Worm (Caenorhabditis elegans) whole organism, L2 larva: Measurements from ENCODE around the gene C26F1.3.

Experiments
- C34F6.9 ChIP-seq: fragments of 150-350 bp; optimal IDR thresholded peaks from 2 replicates; lab custom pipeline; 2014; ENCODE audit warnings: missing biosample characterization, missing genetic modification characterization
- F13H6.1 ChIP-seq: sonication (generic microtip); optimal IDR thresholded peaks from 2 replicates; lab custom pipeline; 2016; ENCODE audit warnings: missing genetic modification characterization, missing compliant biosample characterization
- R02D3.7 ChIP-seq: fragments of 150-350 bp; optimal IDR thresholded peaks from 2 replicates; lab custom pipeline; 2014; ENCODE audit warnings: missing biosample characterization, missing genetic modification characterization
- Y55F3AM.14 ChIP-seq: fragments of 200-800 bp; sonication (Bioruptor generic); optimal IDR thresholded peaks from 2 replicates; lab custom pipeline; 2018; ENCODE audit warnings: mild to moderate bottlenecking, missing genetic modification characterization, missing compliant biosample characterization
- ZK546.5 ChIP-seq: sonication (generic microtip); optimal IDR thresholded peaks from 2 replicates; lab custom pipeline; 2017; ENCODE audit warnings: missing biosample characterization, missing genetic modification characterization
- aly-2 ChIP-seq: fragments of 150-350 bp; optimal IDR thresholded peaks from 2 replicates; lab custom pipeline; 2014; ENCODE audit warnings: missing biosample characterization, missing genetic modification characterization
- blmp-1 ChIP-seq: sonication (generic microtip); optimal IDR thresholded peaks from 2 replicates; lab custom pipeline; 2017; ENCODE audit warnings: missing genetic modification characterization, mild to moderate bottlenecking, missing compliant biosample characterization, antibody characterized with exemption, moderate library complexity; ENCODE audit not compliant: insufficient read depth
- ceh-82 ChIP-seq: fragments of 150-350 bp; optimal IDR thresholded peaks from 2 replicates; lab custom pipeline; 2014; ENCODE audit warnings: missing biosample characterization, missing genetic modification characterization
- dmd-4 ChIP-seq: sonication (generic microtip); optimal IDR thresholded peaks from 2 replicates; lab custom pipeline; 2017; ENCODE audit warnings: missing biosample characterization, missing genetic modification characterization
- egl-27 ChIP-seq: sonication (generic microtip); optimal IDR thresholded peaks from 3 replicates; lab custom pipeline; 2017; ENCODE audit warnings: missing biosample characterization, missing genetic modification reagents, missing genetic modification characterization
- elt-1 ChIP-seq: fragments of 150-350 bp; optimal IDR thresholded peaks from 2 replicates; lab custom pipeline; 2014; ENCODE audit warnings: missing biosample characterization, missing genetic modification characterization
- elt-3 ChIP-seq: sonication (generic microtip); optimal IDR thresholded peaks from 2 replicates; lab custom pipeline; 2017; ENCODE audit warnings: missing biosample characterization, missing genetic modification characterization
- fos-1 ChIP-seq: fragments of 150-350 bp; optimal IDR thresholded peaks from 2 replicates; lab custom pipeline; 2014; ENCODE audit warnings: missing biosample characterization, missing genetic modification characterization
- gmeb-1 ChIP-seq: fragments of 150-350 bp; optimal IDR thresholded peaks from 2 replicates; lab custom pipeline; 2014; ENCODE audit warnings: missing biosample characterization, missing genetic modification characterization
- lin-13 ChIP-seq: fragments of 150-350 bp; optimal IDR thresholded peaks from 2 replicates; lab custom pipeline; 2014; ENCODE audit warnings: missing biosample characterization, missing genetic modification reagents, missing genetic modification characterization
- lin-39 ChIP-seq: fragments of 150-350 bp; optimal IDR thresholded peaks from 2 replicates; lab custom pipeline; 2014; ENCODE audit warnings: missing biosample characterization, missing genetic modification reagents, missing genetic modification characterization
- mbf-1 ChIP-seq: sonication (generic microtip); optimal IDR thresholded peaks from 2 replicates; lab custom pipeline; 2017; ENCODE audit warnings: missing biosample characterization, missing genetic modification characterization
- nhr-10 ChIP-seq: sonication (generic microtip); optimal IDR thresholded peaks from 2 replicates; lab custom pipeline; 2017; ENCODE audit warnings: missing biosample characterization, missing genetic modification characterization
- nhr-12 ChIP-seq: fragments of 150-350 bp; optimal IDR thresholded peaks from 2 replicates; lab custom pipeline; 2014; ENCODE audit warnings: missing biosample characterization, missing genetic modification characterization
- nhr-129 ChIP-seq: fragments of 150-350 bp; optimal IDR thresholded peaks from 2 replicates; lab custom pipeline; 2014; ENCODE audit warnings: missing biosample characterization, missing genetic modification characterization
- nhr-21 ChIP-seq: fragments of 150-350 bp; optimal IDR thresholded peaks from 2 replicates; lab custom pipeline; 2014; ENCODE audit warnings: missing biosample characterization, missing genetic modification characterization
- nhr-23 ChIP-seq: fragments of 150-350 bp; optimal IDR thresholded peaks from 2 replicates; lab custom pipeline; 2014; ENCODE audit warnings: missing biosample characterization, missing genetic modification reagents, missing genetic modification characterization
- nhr-237 ChIP-seq: fragments of 150-350 bp; optimal IDR thresholded peaks from 2 replicates; lab custom pipeline; 2014; ENCODE audit warnings: missing biosample characterization, missing genetic modification characterization
- nhr-25 ChIP-seq: fragments of 150-350 bp; sonication (generic microtip); optimal IDR thresholded peaks from 3 replicates; lab custom pipeline; 2014; ENCODE audit warnings: missing biosample characterization, missing genetic modification characterization
- nhr-6 ChIP-seq: fragments of 150-350 bp; optimal IDR thresholded peaks from 2 replicates; lab custom pipeline; 2014; ENCODE audit warnings: missing biosample characterization, missing genetic modification characterization
- peb-1 ChIP-seq: fragments of 150-350 bp; optimal IDR thresholded peaks from 2 replicates; lab custom pipeline; 2014; ENCODE audit warnings: missing biosample characterization, missing genetic modification characterization
- sem-4 ChIP-seq: fragments of 150-350 bp; optimal IDR thresholded peaks from 2 replicates; lab custom pipeline; 2014; ENCODE audit warnings: missing biosample characterization, missing genetic modification reagents, missing genetic modification characterization
- sma-9 ChIP-seq, 2 experiments: fragments of 150-350 bp in 1 of 2; sonication (generic microtip) in 1 of 2; optimal IDR thresholded peaks; 2 replicates each; lab custom pipeline; 2014 to 2016; ENCODE audit warnings: missing genetic modification characterization in 2 of 2, mild to moderate bottlenecking in 1 of 2, missing biosample characterization in 1 of 2, missing compliant biosample characterization in 1 of 2, missing genetic modification reagents in 1 of 2, moderate library complexity in 1 of 2
- unc-39 ChIP-seq: fragments of 150-350 bp; optimal IDR thresholded peaks from 2 replicates; lab custom pipeline; 2014; ENCODE audit warnings: missing biosample characterization, missing genetic modification characterization
- unc-55 ChIP-seq: fragments of 150-350 bp; sonication (generic microtip); optimal IDR thresholded peaks from 3 replicates; lab custom pipeline; 2014; ENCODE audit warnings: missing biosample characterization, missing genetic modification reagents, missing genetic modification characterization
- unc-62 ChIP-seq: fragments of 150-350 bp; optimal IDR thresholded peaks from 2 replicates; lab custom pipeline; 2014; ENCODE audit warnings: missing biosample characterization, missing genetic modification reagents, missing genetic modification characterization
- zag-1 ChIP-seq: fragments of 150-350 bp; optimal IDR thresholded peaks from 2 replicates; lab custom pipeline; 2014; ENCODE audit warnings: missing biosample characterization, missing genetic modification characterization
- ztf-11 ChIP-seq: sonication (generic microtip); optimal IDR thresholded peaks from 2 replicates; lab custom pipeline; 2017; ENCODE audit warnings: missing biosample characterization, missing genetic modification characterization

Gene C26F1.3

DNA sequence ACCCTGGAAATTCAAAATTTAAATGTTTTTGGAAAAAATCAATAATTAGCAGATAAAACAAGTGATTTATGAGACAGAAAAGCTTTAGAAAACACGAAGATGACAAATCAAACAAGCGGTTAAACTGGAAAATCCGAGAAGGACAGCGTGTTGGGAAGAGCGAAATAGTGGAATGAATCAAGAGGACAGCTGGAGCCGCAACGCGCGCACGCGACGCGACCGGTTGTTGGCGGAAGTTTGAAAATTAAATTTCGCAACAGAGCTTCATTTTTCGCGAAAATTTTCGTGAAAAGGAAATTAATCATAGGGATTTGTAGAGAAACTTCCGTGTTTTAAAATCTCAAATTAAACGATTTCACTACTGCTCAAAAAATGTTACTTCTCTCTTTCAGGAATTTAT, 42.2 kb upstream of the C26F1.3 start, which contains the start of gene clic-1 (continued):
- TF ChIP-seq C34F6.9 (tag; lab: Kevin White, UChicago) (peak; percentile 78), nhr-25 (tag; lab: Kevin White, UChicago) (no peak), nhr-23 (tag; lab: Kevin White, UChicago) (no peak), mbf-1 (tag; lab: Kevin White, UChicago) (no peak), nhr-237 (no peak), nhr-21 (tag; lab: Kevin White, UChicago) (peak; percentile 46)

DNA sequence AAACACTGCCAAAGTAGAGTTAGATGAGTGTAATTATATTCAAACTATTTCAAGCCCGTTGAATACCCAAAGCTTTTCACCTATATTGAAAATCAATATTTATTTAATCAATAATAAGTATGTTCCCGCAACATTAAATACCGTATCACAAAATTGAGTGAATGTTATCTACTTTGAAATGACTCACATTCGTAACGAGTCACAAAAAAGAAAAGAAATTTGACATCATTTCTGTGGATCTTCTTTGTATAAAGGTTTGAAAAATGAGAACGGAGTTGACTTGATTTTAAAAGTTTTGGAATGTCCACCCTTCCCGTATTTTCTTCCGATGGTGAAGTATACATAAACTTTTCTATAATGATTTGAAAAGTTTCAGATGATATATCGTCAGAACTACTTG, 41.8 kb upstream of the C26F1.3 start, which contains the start of gene srr-10:
Gene srr-10, plus strand, starts transcription at position 301 of the 400 bp plus-strand sequence.
- TF ChIP-seq dmd-4 (tag; lab: Kevin White, UChicago) (no peak), ceh-82 (no peak), sem-4 (tag; lab: Kevin White, UChicago) (no peak), zag-1 (no peak), Y55F3AM.14 (no peak), ztf-11 (tag; lab: Kevin White, UChicago) (no peak), F13H6.1 (no peak), C34F6.9 (tag; lab: Kevin White, UChicago) (no peak), ZK546.5 (tag; lab: Kevin White, UChicago) (no peak), elt-1 (tag; lab: Kevin White, UChicago) (no peak)

DNA sequence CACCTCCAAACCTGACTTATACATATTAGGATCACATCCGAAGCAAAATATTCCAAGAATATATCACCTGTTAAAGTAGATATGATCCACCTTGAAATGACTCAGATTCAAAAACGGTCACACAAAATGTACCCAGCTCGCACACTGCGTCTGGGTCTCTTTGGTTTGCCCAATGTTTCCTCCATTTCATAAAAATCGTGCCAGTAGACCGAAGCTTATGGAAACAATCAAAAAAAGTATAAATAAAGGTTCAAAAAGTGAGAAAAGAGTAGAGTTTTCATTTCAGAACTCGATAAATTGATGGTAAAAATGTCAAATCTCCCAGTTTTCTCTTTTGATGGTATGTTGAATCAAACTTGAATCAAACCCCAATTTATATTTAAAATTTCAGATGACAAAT, 39.4 kb upstream of the C26F1.3 start, which contains the start of gene srr-9:
Gene srr-9, plus strand, starts transcription at position 301 of the 400 bp plus-strand sequence.
- TF ChIP-seq elt-3 (tag; lab: Kevin White, UChicago) (no peak), unc-62 (no peak), fos-1 (no peak), nhr-237 (no peak), blmp-1 (tag; lab: Kevin White, UChicago) (no peak)

DNA sequence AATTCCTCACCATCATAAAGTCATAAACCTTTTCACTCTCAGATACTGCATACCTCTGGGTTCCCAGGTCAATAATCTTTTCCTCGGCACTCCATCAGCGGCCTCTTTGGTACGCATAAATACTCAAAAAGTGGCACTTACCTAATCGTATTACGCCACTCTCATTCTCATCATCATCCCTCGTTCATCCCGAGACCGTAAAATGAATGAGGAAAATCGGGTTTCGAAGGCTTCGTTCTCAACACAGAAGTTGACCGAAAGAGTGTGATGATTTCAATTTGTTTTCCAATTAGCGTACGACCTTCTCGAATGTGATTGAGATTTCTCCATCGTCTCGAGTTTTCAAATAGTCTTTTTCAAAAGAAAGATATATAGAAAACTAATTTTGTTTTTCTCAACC, 37.2 kb upstream of the C26F1.3 start:
- TF ChIP-seq blmp-1 (tag; lab: Kevin White, UChicago) (no peak), ZK546.5 (tag; lab: Kevin White, UChicago) (no peak), lin-39 (tag; lab: Kevin White, UChicago) (no peak), fos-1 (no peak), nhr-6 (tag; lab: Kevin White, UChicago) (no peak), gmeb-1 (tag; lab: Kevin White, UChicago) (no peak), unc-55 (GFP tag; lab: Kevin White, UChicago) (no peak), peb-1 (tag; lab: Kevin White, UChicago) (no peak), nhr-237 (no peak), unc-62 (no peak), elt-3 (tag; lab: Kevin White, UChicago) (no peak), zag-1 (no peak), C34F6.9 (tag; lab: Kevin White, UChicago) (no peak), unc-39 (tag; lab: Kevin White, UChicago) (no peak), nhr-12 (tag; lab: Kevin White, UChicago) (no peak), ztf-11 (tag; lab: Kevin White, UChicago) (no peak), R02D3.7 (tag; lab: Kevin White, UChicago) (no peak)

DNA sequence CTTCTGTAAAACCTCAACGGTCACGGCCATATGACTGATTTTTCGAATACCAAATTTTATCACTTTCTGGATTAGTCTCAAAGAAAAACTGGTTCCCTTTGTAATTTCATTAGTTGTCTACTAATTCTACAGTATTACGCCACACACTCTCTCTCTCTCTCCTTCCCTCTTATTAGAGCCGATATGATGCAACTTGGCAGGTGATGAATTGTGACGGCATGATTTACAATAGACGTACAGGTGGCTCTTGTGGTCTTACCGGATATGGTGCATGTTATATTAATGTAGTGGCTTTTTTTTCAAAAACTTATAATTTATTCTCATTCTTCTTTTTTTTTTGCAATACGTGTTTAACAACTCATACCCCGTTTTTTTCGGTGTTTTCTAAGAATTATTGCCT, 35.2 kb upstream of the C26F1.3 start:
- TF ChIP-seq nhr-21 (tag; lab: Kevin White, UChicago): no peak
- no peak for TF ChIP-seq sem-4 (tag; lab: Kevin White, UChicago)
- no peak for TF ChIP-seq sma-9 (GFP tag; optimal IDR thresholded peaks at IDR 0.05; lab: Kevin White, UChicago)
- no peak for TF ChIP-seq sma-9 (tag; optimal IDR thresholded peaks at IDR 0.05; lab: Kevin White, UChicago)
- no peak for TF ChIP-seq Y55F3AM.14
- no peak for TF ChIP-seq unc-62
- TF ChIP-seq elt-1 (tag; lab: Kevin White, UChicago): no peak
- TF ChIP-seq blmp-1 (tag; lab: Kevin White, UChicago): no peak
- no peak for TF ChIP-seq ztf-11 (tag; lab: Kevin White, UChicago)
- no peak for TF ChIP-seq R02D3.7 (tag; lab: Kevin White, UChicago)
- TF ChIP-seq dmd-4 (tag; lab: Kevin White, UChicago): no peak
- TF ChIP-seq egl-27: no peak
- TF ChIP-seq nhr-129 (tag; lab: Kevin White, UChicago): no peak
- no peak for TF ChIP-seq lin-13 (GFP tag; lab: Kevin White, UChicago)
- no peak for TF ChIP-seq aly-2
- TF ChIP-seq nhr-23 (tag; lab: Kevin White, UChicago): no peak
- no peak for TF ChIP-seq nhr-10 (tag; lab: Kevin White, UChicago)
- TF ChIP-seq ceh-82: no peak
- TF ChIP-seq peb-1 (tag; lab: Kevin White, UChicago): no peak
